Fruit fly (Drosophila melanogaster) whole organism, embryonic: ENCODE measurements around the gene AstA.

Experiments
- Atf3 ChIP-seq: fragments of 200-800 bp; sonication (Bioruptor generic); optimal IDR thresholded peaks from 3 replicates; lab custom pipeline; 2016; ENCODE audit warnings: missing biosample characterization, missing genetic modification characterization
- Awh ChIP-seq: fragments of 200-800 bp; sonication (Bioruptor generic); IDR thresholded peaks from 2 replicates; pipeline ENCODE4, ENCODE4 v1.3.6; 2022; ENCODE audit warnings: missing biosample characterization, missing genetic modification characterization
- Bgb ChIP-seq: fragments of 200-800 bp; sonication (Bioruptor generic); IDR thresholded peaks from 2 replicates; pipeline ENCODE4 v1.3.6; 2022; ENCODE audit warnings: missing biosample characterization, missing genetic modification characterization; ENCODE audit not compliant: partially characterized antibody
- CG10431 ChIP-seq: fragments of 200-800 bp; sonication (Bioruptor generic); optimal IDR thresholded peaks from 3 replicates; lab custom pipeline; 2018; ENCODE audit warnings: missing biosample characterization, mild to moderate bottlenecking, missing genetic modification characterization
- CG10979 ChIP-seq: fragments of 200-800 bp; sonication (Bioruptor generic); optimal IDR thresholded peaks from 2 replicates; lab custom pipeline; 2018; ENCODE audit warnings: missing biosample characterization, mild to moderate bottlenecking, missing genetic modification characterization, moderate library complexity
- CG12391 ChIP-seq: fragments of 200-800 bp; sonication (Bioruptor generic); optimal IDR thresholded peaks from 3 replicates; lab custom pipeline; 2018; ENCODE audit warnings: missing biosample characterization, mild to moderate bottlenecking, missing genetic modification characterization, moderate library complexity
- CG12769 ChIP-seq: fragments of 200-800 bp; sonication (Bioruptor generic); optimal IDR thresholded peaks from 2 replicates; lab custom pipeline; 2019; ENCODE audit warnings: missing biosample characterization, mild to moderate bottlenecking, missing genetic modification characterization, moderate library complexity
- CG13775 ChIP-seq: fragments of 200-800 bp; sonication (Bioruptor generic); optimal IDR thresholded peaks from 3 replicates; lab custom pipeline; 2017; ENCODE audit warnings: missing biosample characterization, mild to moderate bottlenecking, missing genetic modification characterization
- CG14441 ChIP-seq: fragments of 200-800 bp; sonication (Bioruptor generic); IDR thresholded peaks from 2 replicates; pipeline ENCODE4 v1.3.6; 2022; ENCODE audit warnings: missing biosample characterization, missing genetic modification characterization
- CG14667 ChIP-seq: fragments of 200-800 bp; sonication (Bioruptor generic); IDR thresholded peaks from 2 replicates; pipeline ENCODE4 v1.3.6; 2022; ENCODE audit warnings: missing biosample characterization, missing genetic modification characterization
- CG16863 ChIP-seq: fragments of 200-800 bp; sonication (Bioruptor generic); optimal IDR thresholded peaks from 3 replicates; lab custom pipeline; 2016; ENCODE audit warnings: missing biosample characterization, missing genetic modification characterization
- CG17359 ChIP-seq: fragments of 200-800 bp; sonication (Bioruptor generic); optimal IDR thresholded peaks from 3 replicates; lab custom pipeline; 2018; ENCODE audit warnings: missing biosample characterization, mild to moderate bottlenecking, missing genetic modification characterization, moderate library complexity
- CG17385 ChIP-seq: fragments of 200-800 bp; sonication (Bioruptor generic); optimal IDR thresholded peaks from 3 replicates; lab custom pipeline; 2018; ENCODE audit warnings: missing biosample characterization, mild to moderate bottlenecking, missing genetic modification characterization
- CG17829 ChIP-seq: fragments of 200-800 bp; optimal IDR thresholded peaks from 2 replicates; lab custom pipeline; 2019; ENCODE audit warnings: missing biosample characterization, mild to moderate bottlenecking, missing genetic modification characterization, moderate library complexity
- CG2129 ChIP-seq: fragments of 200-800 bp; sonication (Bioruptor generic); IDR thresholded peaks from 2 replicates; pipeline ENCODE4 v1.3.6; 2022; ENCODE audit warnings: missing biosample characterization, missing genetic modification characterization; ENCODE audit not compliant: partially characterized antibody
- CG2712 ChIP-seq: fragments of 200-800 bp; optimal IDR thresholded peaks from 3 replicates; lab custom pipeline; 2019; ENCODE audit warnings: missing biosample characterization, mild to moderate bottlenecking, missing genetic modification characterization, moderate library complexity
- CG3163 ChIP-seq: fragments of 200-800 bp; sonication (Bioruptor generic); optimal IDR thresholded peaks from 3 replicates; lab custom pipeline; 2016; ENCODE audit warnings: missing biosample characterization, missing genetic modification characterization
- CG6654 ChIP-seq: fragments of 200-800 bp; sonication (Bioruptor generic); optimal IDR thresholded peaks from 2 replicates; lab custom pipeline; 2017; ENCODE audit warnings: missing biosample characterization, mild to moderate bottlenecking, missing genetic modification characterization
- CG7745 ChIP-seq: fragments of 200-800 bp; sonication (Bioruptor generic); optimal IDR thresholded peaks from 2 replicates; lab custom pipeline; 2018; ENCODE audit warnings: missing biosample characterization, mild to moderate bottlenecking, missing genetic modification characterization, moderate library complexity
- CG9876 ChIP-seq: fragments of 200-800 bp; sonication (Bioruptor generic); optimal IDR thresholded peaks from 2 replicates; lab custom pipeline; 2016; ENCODE audit warnings: missing biosample characterization, missing genetic modification characterization
- Deaf1 ChIP-seq: fragments of 200-800 bp; optimal IDR thresholded peaks from 3 replicates; lab custom pipeline; 2019; ENCODE audit warnings: missing biosample characterization, mild to moderate bottlenecking, missing genetic modification characterization, moderate library complexity
- Dek ChIP-seq: fragments of 200-800 bp; sonication (Bioruptor generic); optimal IDR thresholded peaks from 3 replicates; lab custom pipeline; 2019; ENCODE audit warnings: missing biosample characterization, mild to moderate bottlenecking, missing genetic modification characterization, moderate library complexity
- Eip74EF ChIP-seq, 2 experiments: fragments of 200-800 bp in 1 of 2; fragments of >200 bp in 1 of 2; sonication (Bioruptor generic) in 1 of 2; optimal IDR thresholded peaks; 2 replicates each; lab custom pipeline; 2017 to 2019; ENCODE audit warnings: missing biosample characterization in 2 of 2, missing genetic modification characterization in 2 of 2, mild to moderate bottlenecking in 1 of 2, moderate library complexity in 1 of 2
- Fer2 ChIP-seq: fragments of 200-800 bp; sonication (Bioruptor generic); optimal IDR thresholded peaks from 2 replicates; lab custom pipeline; 2018; ENCODE audit warnings: missing biosample characterization, mild to moderate bottlenecking, missing genetic modification characterization, moderate library complexity
- Hand ChIP-seq: fragments of 200-800 bp; sonication (Bioruptor generic); optimal IDR thresholded peaks from 2 replicates; lab custom pipeline; 2017; ENCODE audit warnings: mild to moderate bottlenecking, missing biosample characterization, missing genetic modification reagents, missing genetic modification characterization
- Hr51 ChIP-seq, 2 experiments: fragments of 200-800 bp; sonication (Bioruptor generic); optimal IDR thresholded peaks; 2 replicates in 1 of 2; 3 replicates in 1 of 2; lab custom pipeline; 2016 to 2018; ENCODE audit warnings: missing biosample characterization in 2 of 2, missing genetic modification characterization in 2 of 2, mild to moderate bottlenecking in 1 of 2, moderate library complexity in 1 of 2
- Mrtf ChIP-seq: fragments of 200-800 bp; sonication (Bioruptor generic); IDR thresholded peaks from 3 replicates; pipeline ENCODE4 v1.3.6; 2022; ENCODE audit warnings: missing biosample characterization, missing genetic modification characterization
- Nf-YA ChIP-seq: fragments of 200-800 bp; sonication (Bioruptor generic); IDR thresholded peaks from 2 replicates; pipeline ENCODE4 v1.3.6; 2022; ENCODE audit warnings: missing biosample characterization, missing genetic modification characterization
- Ptx1 ChIP-seq: fragments of 200-800 bp; sonication (Bioruptor generic); IDR thresholded peaks from 2 replicates; pipeline ENCODE4 v1.3.6; 2022; ENCODE audit warnings: missing biosample characterization, missing genetic modification characterization
- Scr ChIP-seq: fragments of 200-800 bp; sonication (Bioruptor generic); IDR thresholded peaks from 2 replicates; pipeline ENCODE4 v1.3.6; 2022; ENCODE audit warnings: missing biosample characterization, missing genetic modification characterization; ENCODE audit not compliant: partially characterized antibody
- Tbp ChIP-seq: fragments of >200 bp; optimal IDR thresholded peaks from 2 replicates; lab custom pipeline; 2018; ENCODE audit warnings: missing biosample characterization, missing genetic modification characterization
- ab ChIP-seq: fragments of 200-800 bp; sonication (Bioruptor generic); optimal IDR thresholded peaks from 2 replicates; lab custom pipeline; 2016; ENCODE audit warnings: missing biosample characterization, missing genetic modification characterization
- cato ChIP-seq: fragments of 200-800 bp; sonication (Bioruptor generic); optimal IDR thresholded peaks from 2 replicates; lab custom pipeline; 2016; ENCODE audit warnings: missing biosample characterization, missing genetic modification characterization, borderline replicate concordance
- cg ChIP-seq: fragments of 200-800 bp; sonication (Bioruptor generic); optimal IDR thresholded peaks from 3 replicates; lab custom pipeline; 2019; ENCODE audit warnings: missing biosample characterization, mild to moderate bottlenecking, missing genetic modification characterization, moderate library complexity
- dysf ChIP-seq: fragments of 200-800 bp; sonication (Bioruptor generic); IDR thresholded peaks from 3 replicates; pipeline ENCODE4 v1.3.6; 2022; ENCODE audit warnings: missing biosample characterization, missing genetic modification characterization
- lab ChIP-seq: fragments of 200-800 bp; sonication (Bioruptor generic); optimal IDR thresholded peaks from 3 replicates; lab custom pipeline; 2017; ENCODE audit warnings: missing biosample characterization, missing genetic modification characterization, mild to moderate bottlenecking, moderate library complexity, missing genetic modification reagents
- lmd ChIP-seq: fragments of 200-800 bp; sonication (Bioruptor generic); IDR thresholded peaks from 2 replicates; pipeline ENCODE4 v1.3.6; 2022; ENCODE audit warnings: missing biosample characterization, missing genetic modification characterization
- mirr ChIP-seq: fragments of 200-800 bp; sonication (Bioruptor generic); optimal IDR thresholded peaks from 3 replicates; lab custom pipeline; 2018; ENCODE audit warnings: missing biosample characterization, mild to moderate bottlenecking, missing genetic modification characterization
- nerfin-1 ChIP-seq: fragments of 200-800 bp; sonication (Bioruptor generic); optimal IDR thresholded peaks from 3 replicates; lab custom pipeline; 2019; ENCODE audit warnings: missing biosample characterization, mild to moderate bottlenecking, missing genetic modification characterization, moderate library complexity
- prd ChIP-seq, 3 experiments: fragments of >200 bp in 2 of 3; fragments of 200-800 bp in 1 of 3; sonication (Bioruptor generic) in 1 of 3; optimal IDR thresholded peaks in 2 of 3; IDR thresholded peaks in 1 of 3; 2 replicates in 2 of 3; 3 replicates in 1 of 3; pipeline versions ENCODE4 v1.3.6 to Lab custom; 2017 to 2022; ENCODE audit warnings: missing biosample characterization in 1 of 3, missing genetic modification characterization in 1 of 3
- pzg ChIP-seq: fragments of 200-800 bp; sonication (Bioruptor generic); optimal IDR thresholded peaks from 3 replicates; lab custom pipeline; 2018; ENCODE audit warnings: missing biosample characterization, mild to moderate bottlenecking, missing genetic modification characterization, moderate library complexity
- ranshi ChIP-seq: fragments of 200-800 bp; sonication (Bioruptor generic); IDR thresholded peaks from 2 replicates; pipeline ENCODE4 v1.3.6; 2022; ENCODE audit warnings: missing biosample characterization, missing genetic modification characterization
- run ChIP-seq: fragments of 200-800 bp; sonication (Bioruptor generic); optimal IDR thresholded peaks from 3 replicates; lab custom pipeline; 2018; ENCODE audit warnings: missing biosample characterization, mild to moderate bottlenecking, missing genetic modification characterization
- scrt ChIP-seq: fragments of 200-800 bp; sonication (Bioruptor generic); optimal IDR thresholded peaks from 2 replicates; lab custom pipeline; 2018; ENCODE audit warnings: missing biosample characterization, mild to moderate bottlenecking, missing genetic modification characterization, moderate library complexity
- seq ChIP-seq: fragments of 200-800 bp; sonication (Bioruptor generic); IDR thresholded peaks from 2 replicates; pipeline ENCODE4 v1.3.6; 2022; ENCODE audit warnings: missing biosample characterization, missing genetic modification characterization
- sisA ChIP-seq: fragments of 200-800 bp; sonication (Bioruptor generic); IDR thresholded peaks from 2 replicates; pipeline ENCODE4 v1.3.6; 2022; ENCODE audit warnings: missing biosample characterization, missing genetic modification characterization
- sr ChIP-seq: fragments of 200-800 bp; sonication (Bioruptor generic); IDR thresholded peaks from 3 replicates; pipeline ENCODE4 v1.3.6; 2022; ENCODE audit warnings: missing biosample characterization, missing genetic modification characterization
- tap ChIP-seq: fragments of 200-800 bp; optimal IDR thresholded peaks from 3 replicates; lab custom pipeline; 2019; ENCODE audit warnings: missing biosample characterization, mild to moderate bottlenecking, missing genetic modification characterization, moderate library complexity
- ttk ChIP-seq: fragments of 200-800 bp; sonication (Bioruptor generic); IDR thresholded peaks from 2 replicates; pipeline ENCODE4 v2.1.2; 2022; ENCODE audit warnings: missing biosample characterization, missing genetic modification characterization

Gene AstA

DNA sequence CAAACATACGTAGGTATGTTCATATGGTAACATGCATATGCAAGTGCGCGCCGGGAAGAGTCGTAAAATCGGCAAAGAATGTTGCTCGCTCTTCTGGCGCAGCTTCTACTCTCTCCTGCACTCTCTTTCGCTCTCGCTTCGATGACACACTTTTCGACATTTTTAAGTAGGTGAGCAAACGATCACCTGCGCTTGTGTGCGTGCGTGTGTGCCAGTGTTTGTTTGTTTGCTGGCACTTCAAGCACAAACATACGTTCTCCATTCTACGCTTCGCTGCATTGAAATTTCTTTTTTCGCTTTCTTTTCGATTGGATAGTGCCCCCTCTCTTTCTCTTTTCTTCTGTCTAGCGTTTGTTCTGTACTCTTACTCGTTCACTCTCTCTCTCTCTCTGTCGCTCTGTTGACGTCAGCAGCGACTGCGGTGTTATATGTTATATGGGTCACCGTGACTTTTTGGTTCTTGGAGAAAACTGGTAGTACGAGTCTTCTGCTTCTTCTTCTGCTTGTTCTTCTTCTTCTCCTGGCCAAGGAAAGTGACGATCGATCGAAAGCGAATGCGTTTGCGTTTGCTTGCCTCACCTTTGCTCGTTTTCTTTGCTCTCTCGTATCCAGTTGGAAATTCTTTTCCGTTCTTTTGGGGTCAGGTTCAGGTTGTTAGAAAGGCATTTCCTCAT lies 2.9 kb upstream of the AstA start:
- TF ChIP-seq sisA (GFP tag; lab: Robert Waterston, UW) (no peak), tap (tag; lab: Kevin White, UChicago) (no peak), CG10979 (tag; lab: Kevin White, UChicago) (peak; percentile 2), lab (GFP tag; lab: Kevin White, UChicago) (no peak), Deaf1 (no peak), nerfin-1 (peak; percentile 17), Eip74EF (GFP tag; optimal IDR thresholded peaks at IDR 0.05; lab: Kevin White, UChicago) (no peak), CG12769 (tag; lab: Kevin White, UChicago) (peak; percentile 15), ttk (GFP tag; lab: Robert Waterston, UW) (no peak), Mrtf (no peak), Bgb (GFP tag; lab: Robert Waterston, UW) (no peak), mirr (GFP tag; lab: Kevin White, UChicago) (no peak), Nf-YA (GFP tag; lab: Robert Waterston, UW) (no peak), CG9876 (no peak), Dek (tag; lab: Kevin White, UChicago) (no peak), scrt (GFP tag; lab: Kevin White, UChicago) (no peak), cg (GFP tag; lab: Kevin White, UChicago) (peak; percentile 71), CG10431 (GFP tag; lab: Kevin White, UChicago) (peak; percentile 62), dysf (GFP tag; lab: Robert Waterston, UW) (no peak), CG2129 (no peak), CG17359 (no peak), pzg (GFP tag; lab: Kevin White, UChicago) (no peak), cato (no peak), ranshi (GFP tag; lab: Robert Waterston, UW) (no peak), ab (GFP tag; lab: Kevin White, UChicago) (no peak), CG14667 (GFP tag; lab: Robert Waterston, UW) (no peak), Hr51 (GFP tag; optimal IDR thresholded peaks at IDR 0.05; lab: Kevin White, UChicago) (no peak), CG14441 (no peak), Hand (GFP tag; lab: Kevin White, UChicago) (no peak), Tbp (no peak), run (tag; lab: Kevin White, UChicago) (no peak), Atf3 (GFP tag; lab: Kevin White, UChicago) (no peak), CG6654 (GFP tag; lab: Kevin White, UChicago) (no peak), CG17385 (peak; percentile 85), CG2712 (tag; lab: Kevin White, UChicago) (peak; percentile 52), CG17829 (tag; lab: Kevin White, UChicago) (no peak), Scr (no peak), sr (GFP tag; lab: Robert Waterston, UW) (no peak), CG7745 (tag; lab: Kevin White, UChicago) (peak; percentile 37), prd (optimal IDR thresholded peaks at IDR 0.05; lab: Kevin White, UChicago) (no peak), prd (GFP tag; IDR thresholded peaks at IDR 0.05; lab: Robert Waterston, UW) (no peak), CG12391 (tag; lab: Kevin White, UChicago) (no peak), CG16863 (GFP tag; lab: Kevin White, UChicago) (no peak), CG3163 (peak; percentile 72), CG13775 (no peak), Ptx1 (GFP tag; lab: Robert Waterston, UW) (no peak), seq (GFP tag; lab: Robert Waterston, UW) (no peak), lmd (GFP tag; lab: Robert Waterston, UW) (no peak), Awh (GFP tag; lab: Robert Waterston, UW) (no peak), Fer2 (no peak)
